Worm (Caenorhabditis elegans) whole organism, early embryonic: ENCODE data around the gene let-756.

Source experiments
- B0310.2 ChIP-seq: sonication (generic microtip); optimal IDR thresholded peaks from 2 replicates; lab custom pipeline; 2016; ENCODE audit warnings: mild to moderate bottlenecking, missing genetic modification characterization, missing compliant biosample characterization
- F13C5.2 ChIP-seq: sonication (generic microtip); optimal IDR thresholded peaks from 2 replicates; lab custom pipeline; 2017; ENCODE audit warnings: mild to moderate bottlenecking, missing genetic modification characterization, inconsistent platforms, missing compliant biosample characterization
- aly-1 ChIP-seq: sonication (generic microtip); optimal IDR thresholded peaks from 2 replicates; lab custom pipeline; 2016; ENCODE audit warnings: missing genetic modification characterization, missing compliant biosample characterization
- ama-1 ChIP-seq: fragments of 150-350 bp; optimal IDR thresholded peaks from 2 replicates; lab custom pipeline; 2014
- ceh-13 ChIP-seq: fragments of 200-800 bp; sonication (Bioruptor generic); optimal IDR thresholded peaks from 2 replicates; lab custom pipeline; 2018; ENCODE audit warnings: mild to moderate bottlenecking, missing genetic modification characterization, missing compliant biosample characterization
- ceh-36 ChIP-seq: sonication (generic microtip); optimal IDR thresholded peaks from 2 replicates; lab custom pipeline; 2016; ENCODE audit warnings: missing genetic modification characterization, inconsistent platforms, missing compliant biosample characterization
- flt-1 ChIP-seq: fragments of 200-800 bp; sonication (Bioruptor generic); IDR thresholded peaks from 2 replicates; pipeline ENCODE4 v1.3.6; 2022; ENCODE audit warnings: missing genetic modification characterization, missing compliant biosample characterization
- hmbx-1 ChIP-seq: sonication (generic microtip); optimal IDR thresholded peaks from 2 replicates; lab custom pipeline; 2016; ENCODE audit warnings: mild to moderate bottlenecking, missing genetic modification characterization, missing compliant biosample characterization
- pes-1 ChIP-seq: fragments of 200-800 bp; sonication (Bioruptor generic); IDR thresholded peaks from 2 replicates; pipeline ENCODE4 v1.3.6; 2022; ENCODE audit warnings: missing genetic modification reagents, missing genetic modification characterization, missing compliant biosample characterization
- scrt-1 ChIP-seq: fragments of 200-800 bp; sonication (Bioruptor generic); IDR thresholded peaks from 2 replicates; pipeline ENCODE4 v1.3.6; 2022; ENCODE audit warnings: missing genetic modification characterization, missing compliant biosample characterization
- sea-1 ChIP-seq: fragments of 200-800 bp; sonication (Bioruptor generic); conservative IDR thresholded peaks from 2 replicates; pipeline ENCODE4 v1.3.6; 2022; ENCODE audit warnings: missing genetic modification characterization, missing compliant biosample characterization
- tbx-11 ChIP-seq: fragments of 200-800 bp; sonication (Bioruptor generic); IDR thresholded peaks from 2 replicates; pipeline ENCODE4 v1.3.6; 2022; ENCODE audit warnings: missing genetic modification characterization, missing compliant biosample characterization
- tbx-37 ChIP-seq: fragments of 200-800 bp; sonication (Bioruptor generic); conservative IDR thresholded peaks from 2 replicates; pipeline ENCODE4 v1.3.6; 2022; ENCODE audit warnings: missing genetic modification reagents, missing genetic modification characterization, missing compliant biosample characterization
- tra-4 ChIP-seq: sonication (generic microtip); optimal IDR thresholded peaks from 2 replicates; lab custom pipeline; 2017; ENCODE audit warnings: missing genetic modification characterization, missing compliant biosample characterization

DNA sequence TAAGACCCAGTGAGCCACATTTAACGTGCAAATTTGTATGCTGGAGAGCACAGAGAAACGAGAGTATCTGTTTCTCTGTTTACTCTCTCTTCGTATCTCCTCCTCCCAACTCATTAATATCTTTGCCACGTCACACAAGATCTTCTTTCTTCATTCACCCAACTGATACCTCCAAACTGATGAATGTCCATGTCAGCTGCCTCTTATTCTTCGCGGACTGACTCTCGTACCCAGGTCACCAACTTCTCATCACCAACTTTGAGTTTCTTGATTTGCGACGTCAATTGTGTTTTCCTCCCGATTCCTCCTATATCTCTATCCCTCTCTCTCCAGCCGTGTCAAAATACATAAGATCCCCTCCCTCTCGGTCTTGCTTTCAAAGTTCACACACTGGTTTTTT, 4.6 kb upstream of the let-756 start:
- TF ChIP-seq ceh-36: no peak
- TF ChIP-seq ama-1 (lab: Kevin White, UChicago): no peak
- TF ChIP-seq aly-1 (tag; lab: Kevin White, UChicago): no peak
- no peak for TF ChIP-seq B0310.2 (tag; lab: Kevin White, UChicago)
- no peak for TF ChIP-seq F13C5.2 (tag; lab: Kevin White, UChicago)
- no peak for TF ChIP-seq tbx-11 (GFP tag; lab: Robert Waterston, UW)
- no peak for TF ChIP-seq hmbx-1 (tag; lab: Kevin White, UChicago)
- no peak for TF ChIP-seq flt-1 (GFP tag; lab: Robert Waterston, UW)
- no peak for TF ChIP-seq scrt-1 (GFP tag; lab: Robert Waterston, UW)
- no peak for TF ChIP-seq pes-1 (GFP tag; lab: Robert Waterston, UW)
- TF ChIP-seq ceh-13: no peak
- TF ChIP-seq sea-1 (GFP tag; lab: Robert Waterston, UW): no peak
- TF ChIP-seq tra-4 (tag; lab: Kevin White, UChicago): no peak
- TF ChIP-seq tbx-37 (GFP tag; lab: Robert Waterston, UW): no peak
